Worm (Caenorhabditis elegans) whole organism, L3 larva: ENCODE results near the gene C17H12.3.

Experiments
- ceh-82 ChIP-seq: fragments of 150-350 bp; optimal IDR thresholded peaks from 2 replicates; lab custom pipeline; 2014; ENCODE audit warnings: missing biosample characterization, missing genetic modification characterization
- elt-2 ChIP-seq: sonication (generic microtip); optimal IDR thresholded peaks from 2 replicates; lab custom pipeline; 2016; ENCODE audit warnings: missing genetic modification reagents, mild to moderate bottlenecking, missing genetic modification characterization, missing compliant biosample characterization
- lin-39 ChIP-seq: fragments of 150-350 bp; optimal IDR thresholded peaks from 2 replicates; lab custom pipeline; 2018; ENCODE audit warnings: missing biosample characterization, missing genetic modification reagents, missing genetic modification characterization
- nfya-1 ChIP-seq: sonication (generic microtip); optimal IDR thresholded peaks from 2 replicates; lab custom pipeline; 2017; ENCODE audit warnings: missing genetic modification characterization, mild to moderate bottlenecking, missing compliant biosample characterization, antibody characterized with exemption, moderate library complexity; ENCODE audit not compliant: insufficient read depth
- nhr-11 ChIP-seq: fragments of 150-350 bp; optimal IDR thresholded peaks from 2 replicates; lab custom pipeline; 2014; ENCODE audit warnings: missing biosample characterization, missing genetic modification characterization
- nhr-23 ChIP-seq: fragments of 150-350 bp; optimal IDR thresholded peaks from 2 replicates; lab custom pipeline; 2014; ENCODE audit warnings: missing biosample characterization, missing genetic modification reagents, missing genetic modification characterization
- nhr-76 ChIP-seq: fragments of 150-350 bp; sonication (generic microtip); optimal IDR thresholded peaks from 5 replicates; lab custom pipeline; 2014; ENCODE audit warnings: missing biosample characterization, missing genetic modification characterization
- skn-1 ChIP-seq: fragments of 150-350 bp; optimal IDR thresholded peaks from 2 replicates; lab custom pipeline; 2014; ENCODE audit warnings: missing biosample characterization, missing genetic modification characterization
- unc-62 ChIP-seq: fragments of 150-350 bp; sonication (generic microtip); optimal IDR thresholded peaks from 4 replicates; lab custom pipeline; 2014; ENCODE audit warnings: missing biosample characterization, missing genetic modification reagents, missing genetic modification characterization
- ztf-11 ChIP-seq: fragments of 150-350 bp; optimal IDR thresholded peaks from 2 replicates; lab custom pipeline; 2014; ENCODE audit warnings: missing biosample characterization, missing genetic modification characterization

- TF ChIP-seq ztf-11 (tag; lab: Kevin White, UChicago) (no peak), elt-2 (tag; lab: Kevin White, UChicago) (no peak), unc-62 (GFP tag; lab: Kevin White, UChicago) (no peak), nfya-1 (peak; percentile 38), skn-1 (no peak), nhr-23 (tag; lab: Kevin White, UChicago) (no peak), ceh-82 (tag; lab: Kevin White, UChicago) (no peak), lin-39 (tag; lab: Kevin White, UChicago) (peak; percentile 17), nhr-11 (tag; lab: Kevin White, UChicago) (no peak), nhr-76 (tag; lab: Kevin White, UChicago) (no peak)
Observed at ce11 chrIV:6834705-6835104, 39.3 kb upstream of the C17H12.3 start.
